Fruit fly (Drosophila melanogaster) whole organism, adult: ENCODE measurements around the gene CG9281.

Source experiments
- CG11617 ChIP-seq: fragments of 200-800 bp; sonication (Bioruptor generic); optimal IDR thresholded peaks from 2 replicates; lab custom pipeline; 2017; ENCODE audit warnings: mild to moderate bottlenecking, missing biosample characterization, missing genetic modification reagents, missing genetic modification characterization
- CG12768 ChIP-seq: fragments of 200-800 bp; sonication (Bioruptor generic); optimal IDR thresholded peaks from 2 replicates; lab custom pipeline; 2017; ENCODE audit warnings: missing biosample characterization, missing genetic modification characterization, mild to moderate bottlenecking, moderate library complexity, missing genetic modification reagents
- CG14711 ChIP-seq: fragments of 200-800 bp; sonication (Bioruptor generic); optimal IDR thresholded peaks from 2 replicates; lab custom pipeline; 2018; ENCODE audit warnings: missing biosample characterization, mild to moderate bottlenecking, missing genetic modification characterization, moderate library complexity
- CG1620 ChIP-seq: fragments of 200-800 bp; sonication (Bioruptor generic); optimal IDR thresholded peaks from 2 replicates; lab custom pipeline; 2016; ENCODE audit warnings: missing biosample characterization, missing genetic modification characterization
- CG33017 ChIP-seq: fragments of 200-800 bp; sonication (Bioruptor generic); optimal IDR thresholded peaks from 2 replicates; lab custom pipeline; 2018; ENCODE audit warnings: missing biosample characterization, mild to moderate bottlenecking, missing genetic modification characterization, moderate library complexity
- CG5204 ChIP-seq: fragments of 200-800 bp; sonication (Bioruptor generic); optimal IDR thresholded peaks from 2 replicates; lab custom pipeline; 2016; ENCODE audit warnings: missing biosample characterization, missing genetic modification characterization
- CG7045 ChIP-seq: fragments of 200-800 bp; sonication (Bioruptor generic); optimal IDR thresholded peaks from 2 replicates; lab custom pipeline; 2017; ENCODE audit warnings: missing biosample characterization, mild to moderate bottlenecking, missing genetic modification characterization
- CG7101 ChIP-seq: fragments of 200-800 bp; sonication (Bioruptor generic); optimal IDR thresholded peaks from 2 replicates; lab custom pipeline; 2018; ENCODE audit warnings: missing biosample characterization, mild to moderate bottlenecking, missing genetic modification characterization, moderate library complexity
- Clk ChIP-seq: fragments of 200-800 bp; sonication (Bioruptor generic); optimal IDR thresholded peaks from 2 replicates; lab custom pipeline; 2017; ENCODE audit warnings: missing biosample characterization, missing genetic modification characterization
- Crg-1 ChIP-seq: fragments of 200-800 bp; sonication (Bioruptor generic); optimal IDR thresholded peaks from 2 replicates; lab custom pipeline; 2016; ENCODE audit warnings: missing biosample characterization, missing genetic modification characterization
- Hr96 ChIP-seq: fragments of 200-800 bp; sonication (Bioruptor generic); optimal IDR thresholded peaks from 2 replicates; lab custom pipeline; 2016; ENCODE audit warnings: missing biosample characterization, missing genetic modification characterization
- Mnt ChIP-seq: fragments of 200-800 bp; sonication (Bioruptor generic); optimal IDR thresholded peaks from 2 replicates; lab custom pipeline; 2016; ENCODE audit warnings: missing biosample characterization, mild to moderate bottlenecking, missing genetic modification characterization
- bab1 ChIP-seq: fragments of 200-800 bp; sonication (Bioruptor generic); optimal IDR thresholded peaks from 3 replicates; lab custom pipeline; 2019; ENCODE audit warnings: missing biosample characterization, mild to moderate bottlenecking, missing genetic modification characterization, moderate library complexity
- cic ChIP-seq: fragments of 200-800 bp; sonication (Bioruptor generic); optimal IDR thresholded peaks from 2 replicates; lab custom pipeline; 2017; ENCODE audit warnings: missing biosample characterization, mild to moderate bottlenecking, missing genetic modification characterization, moderate library complexity
- cnc ChIP-seq, 2 experiments: fragments of >200 bp; optimal IDR thresholded peaks; 2 replicates each; lab custom pipeline; 2017
- kay ChIP-seq: fragments of 200-800 bp; sonication (Bioruptor generic); peaks from one replicate; lab custom pipeline; 2016; ENCODE audit warnings: missing biosample characterization, missing genetic modification characterization, borderline replicate concordance
- ovo ChIP-seq: fragments of 200-800 bp; sonication (Bioruptor generic); optimal IDR thresholded peaks from 2 replicates; lab custom pipeline; 2016; ENCODE audit warnings: missing biosample characterization, missing genetic modification characterization
- pad ChIP-seq: fragments of 200-800 bp; sonication (Bioruptor generic); optimal IDR thresholded peaks from 3 replicates; lab custom pipeline; 2017; ENCODE audit warnings: missing biosample characterization, missing genetic modification characterization, mild to moderate bottlenecking, moderate library complexity, missing genetic modification reagents
- tj ChIP-seq: fragments of 200-800 bp; sonication (Bioruptor generic); optimal IDR thresholded peaks from 3 replicates; lab custom pipeline; 2017; ENCODE audit warnings: missing biosample characterization, mild to moderate bottlenecking, missing genetic modification characterization, moderate library complexity
- toe ChIP-seq: fragments of 200-800 bp; sonication (Bioruptor generic); optimal IDR thresholded peaks from 2 replicates; lab custom pipeline; 2016; ENCODE audit warnings: missing biosample characterization, missing genetic modification characterization

Gene CG9281

dm6 chrX:15737110-15737509 is 26.8 kb upstream of the CG9281 start, which contains the start of gene Arp6:
Gene Arp6, minus strand, starts transcription at chrX:15737120.
- TF ChIP-seq CG33017 (tag; lab: Kevin White, UChicago) (no peak), CG7101 (tag; lab: Kevin White, UChicago) (no peak), CG14711 (no peak), CG7045 (no peak), CG1620 (GFP tag; lab: Kevin White, UChicago) (no peak), cic (GFP tag; lab: Kevin White, UChicago) (no peak), CG5204 (no peak), Hr96 (no peak), bab1 (GFP tag; lab: Kevin White, UChicago) (no peak), pad (GFP tag; lab: Kevin White, UChicago) (no peak), cnc (optimal IDR thresholded peaks at IDR 0.05; lab: Kevin White, UChicago) (no peak), CG12768 (no peak), Crg-1 (GFP tag; lab: Kevin White, UChicago) (no peak), tj (GFP tag; lab: Kevin White, UChicago) (no peak), toe (no peak), Mnt (GFP tag; lab: Kevin White, UChicago) (no peak), Clk (GFP tag; lab: Kevin White, UChicago) (no peak), ovo (GFP tag; lab: Kevin White, UChicago) (no peak)

dm6 chrX:15733995-15734394 is 23.7 kb upstream of the CG9281 start, which contains the start of the genes CG12379 and MagR:
Gene CG12379, minus strand, starts transcription at chrX:15733996.
Gene MagR, plus strand, starts transcription at chrX:15734270.
- TF ChIP-seq Clk (GFP tag; lab: Kevin White, UChicago) (no peak), CG7101 (tag; lab: Kevin White, UChicago) (peak; percentile 69), CG14711 (peak; percentile 53), bab1 (GFP tag; lab: Kevin White, UChicago) (peak; percentile 65), Hr96 (no peak), pad (GFP tag; lab: Kevin White, UChicago) (peak; percentile 57), ovo (GFP tag; lab: Kevin White, UChicago) (peak; percentile 44), CG7045 (peak; percentile 41), CG12768 (peak; percentile 38), Mnt (GFP tag; lab: Kevin White, UChicago) (peak; percentile 87), CG1620 (GFP tag; lab: Kevin White, UChicago) (peak; percentile 90), cnc (optimal IDR thresholded peaks at IDR 0.05; lab: Kevin White, UChicago) (no peak), kay (GFP tag; lab: Kevin White, UChicago) (no peak), toe (peak; percentile 87), CG33017 (tag; lab: Kevin White, UChicago) (peak; percentile 26), Crg-1 (GFP tag; lab: Kevin White, UChicago) (peak; percentile 77), cic (GFP tag; lab: Kevin White, UChicago) (no peak), CG5204 (no peak), CG11617 (peak; percentile 71), tj (GFP tag; lab: Kevin White, UChicago) (peak; percentile 51)

dm6 chrX:15733192-15733892 is 23.0 kb upstream of the CG9281 start:
- TF ChIP-seq cnc (optimal IDR thresholded peaks at IDR 0.05; lab: Kevin White, UChicago): no peak
- TF ChIP-seq toe: no peak
- peak; percentile 42 for TF ChIP-seq CG7101 (tag; lab: Kevin White, UChicago)
- no peak for TF ChIP-seq Clk (GFP tag; lab: Kevin White, UChicago)
- no peak for TF ChIP-seq tj (GFP tag; lab: Kevin White, UChicago)
- TF ChIP-seq Mnt (GFP tag; lab: Kevin White, UChicago): peak; percentile 73
- no peak for TF ChIP-seq CG7045

dm6 chrX:15731968-15732367 is 21.6 kb upstream of the CG9281 start, which contains the start of gene CG8191:
Gene CG8191, plus strand, starts transcription at chrX:15732178.
- peak; percentile 57 for TF ChIP-seq bab1 (GFP tag; lab: Kevin White, UChicago)
- TF ChIP-seq CG1620 (GFP tag; lab: Kevin White, UChicago): no peak

DNA sequence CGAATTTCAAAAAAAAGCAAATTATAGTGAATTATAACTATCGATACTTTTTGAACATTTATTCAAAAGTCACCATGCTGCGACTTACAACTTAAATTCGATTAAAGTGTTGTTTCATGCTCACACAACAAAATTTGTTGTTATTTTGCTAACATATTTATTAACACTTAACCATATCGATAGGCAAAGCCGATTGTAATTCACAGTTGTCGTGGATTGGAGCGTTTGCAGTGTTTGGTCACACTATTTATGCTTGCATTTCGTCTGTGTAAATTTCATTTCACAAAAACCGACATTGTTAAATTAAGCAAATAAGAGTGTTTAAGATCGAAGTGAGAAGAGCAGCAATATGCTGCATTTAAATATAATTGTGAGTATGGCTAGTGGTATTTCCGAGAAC is 2.1 kb upstream of the CG9281 start, which contains the start of gene HUWE1:
Gene HUWE1 (plus strand): TSS at position 220 of the 400 bp plus-strand sequence.
- no peak for TF ChIP-seq CG5204
- TF ChIP-seq CG14711: peak; percentile 22
- TF ChIP-seq Mnt (GFP tag; lab: Kevin White, UChicago): peak; percentile 73
- peak; percentile 36 for TF ChIP-seq pad (GFP tag; lab: Kevin White, UChicago)
- TF ChIP-seq CG11617: peak; percentile 60
- TF ChIP-seq toe: no peak
- no peak for TF ChIP-seq CG7045
- no peak for TF ChIP-seq kay (GFP tag; lab: Kevin White, UChicago)
- no peak for TF ChIP-seq CG33017 (tag; lab: Kevin White, UChicago)
- TF ChIP-seq CG1620 (GFP tag; lab: Kevin White, UChicago): peak; percentile 48
- TF ChIP-seq cic (GFP tag; lab: Kevin White, UChicago): no peak
- no peak for TF ChIP-seq CG12768
- TF ChIP-seq Crg-1 (GFP tag; lab: Kevin White, UChicago): no peak
- TF ChIP-seq ovo (GFP tag; lab: Kevin White, UChicago): no peak
- peak; percentile 13 for TF ChIP-seq tj (GFP tag; lab: Kevin White, UChicago)
- TF ChIP-seq Hr96: no peak
- no peak for TF ChIP-seq cnc (optimal IDR thresholded peaks at IDR 0.05; lab: Kevin White, UChicago)
- TF ChIP-seq Clk (GFP tag; lab: Kevin White, UChicago): no peak
- peak; percentile 63 for TF ChIP-seq CG7101 (tag; lab: Kevin White, UChicago)
- peak; percentile 59 for TF ChIP-seq bab1 (GFP tag; lab: Kevin White, UChicago)

- TF ChIP-seq bab1 (GFP tag; lab: Kevin White, UChicago) (no peak), Mnt (GFP tag; lab: Kevin White, UChicago) (peak; percentile 14)
Observed at dm6 chrX:15710751-15711179, 426 bp upstream of the CG9281 start.
